Fruit fly (Drosophila melanogaster) whole organism, embryonic: Measurements from ENCODE around the gene Ada1-2.

ENCODE experiments used
- BEAF-32 ChIP-seq: fragments of 200-800 bp; sonication (Bioruptor generic); optimal IDR thresholded peaks from 3 replicates; lab custom pipeline; 2017; ENCODE audit warnings: missing biosample characterization, missing genetic modification characterization, mild to moderate bottlenecking, moderate library complexity, missing genetic modification reagents
- Blimp-1 ChIP-seq: fragments of 200-800 bp; sonication (Bioruptor generic); optimal IDR thresholded peaks from 3 replicates; lab custom pipeline; 2018; ENCODE audit warnings: missing biosample characterization, missing genetic modification characterization, mild to moderate bottlenecking, moderate library complexity, missing genetic modification reagents
- CG12299 ChIP-seq: fragments of 200-800 bp; sonication (Bioruptor generic); optimal IDR thresholded peaks from 2 replicates; lab custom pipeline; 2018; ENCODE audit warnings: missing biosample characterization, mild to moderate bottlenecking, missing genetic modification characterization
- CG13296 ChIP-seq: fragments of 200-800 bp; sonication (Bioruptor generic); optimal IDR thresholded peaks from 3 replicates; lab custom pipeline; 2018; ENCODE audit warnings: missing biosample characterization, mild to moderate bottlenecking, missing genetic modification characterization
- CG14050 ChIP-seq: fragments of 200-800 bp; sonication (Bioruptor generic); IDR thresholded peaks from 3 replicates; pipeline ENCODE4 v1.3.6; 2022; ENCODE audit warnings: missing biosample characterization, missing genetic modification characterization
- CG14710 ChIP-seq: fragments of 200-800 bp; sonication (Bioruptor generic); optimal IDR thresholded peaks from 3 replicates; lab custom pipeline; 2019; ENCODE audit warnings: missing biosample characterization, mild to moderate bottlenecking, missing genetic modification characterization, moderate library complexity
- CG15601 ChIP-seq: fragments of 200-800 bp; sonication (Bioruptor generic); optimal IDR thresholded peaks from 3 replicates; lab custom pipeline; 2019; ENCODE audit warnings: missing biosample characterization, mild to moderate bottlenecking, missing genetic modification characterization, moderate library complexity
- CG1832 ChIP-seq: fragments of 200-800 bp; sonication (Bioruptor generic); optimal IDR thresholded peaks from 2 replicates; lab custom pipeline; 2017; ENCODE audit warnings: missing biosample characterization, mild to moderate bottlenecking, missing genetic modification characterization, inconsistent platforms
- CG18764 ChIP-seq: fragments of 200-800 bp; sonication (Bioruptor generic); optimal IDR thresholded peaks from 3 replicates; lab custom pipeline; 2016; ENCODE audit warnings: missing biosample characterization, missing genetic modification characterization
- CG2202 ChIP-seq: fragments of 200-800 bp; sonication (Bioruptor generic); optimal IDR thresholded peaks from 2 replicates; lab custom pipeline; 2018; ENCODE audit warnings: missing biosample characterization, mild to moderate bottlenecking, missing genetic modification characterization
- CG3065 ChIP-seq: fragments of 200-800 bp; sonication (Bioruptor generic); optimal IDR thresholded peaks from 2 replicates; lab custom pipeline; 2016; ENCODE audit warnings: missing biosample characterization, missing genetic modification characterization
- CG3847 ChIP-seq: fragments of 200-800 bp; sonication (Bioruptor generic); IDR thresholded peaks from 2 replicates; pipeline ENCODE4 v1.3.6; 2022; ENCODE audit warnings: missing biosample characterization, missing genetic modification characterization
- CG6175 ChIP-seq: fragments of 200-800 bp; sonication (Bioruptor generic); IDR thresholded peaks from 3 replicates; pipeline ENCODE4 v1.3.6; 2022; ENCODE audit warnings: missing biosample characterization, missing genetic modification characterization
- CG7357 ChIP-seq: fragments of 200-800 bp; sonication (Bioruptor generic); IDR thresholded peaks from 3 replicates; pipeline ENCODE4 v1.3.6; 2022; ENCODE audit warnings: missing biosample characterization, missing genetic modification characterization
- CoRest ChIP-seq: fragments of 200-800 bp; sonication (Bioruptor generic); optimal IDR thresholded peaks from 3 replicates; lab custom pipeline; 2018; ENCODE audit warnings: missing biosample characterization, mild to moderate bottlenecking, missing genetic modification characterization, moderate library complexity
- Dp ChIP-seq: fragments of 200-800 bp; sonication (Bioruptor generic); optimal IDR thresholded peaks from 2 replicates; lab custom pipeline; 2018; ENCODE audit warnings: missing biosample characterization, mild to moderate bottlenecking, missing genetic modification characterization, moderate library complexity
- HmgZ ChIP-seq: fragments of 200-800 bp; sonication (Bioruptor generic); optimal IDR thresholded peaks from 2 replicates; lab custom pipeline; 2018; ENCODE audit warnings: missing biosample characterization, mild to moderate bottlenecking, missing genetic modification characterization
- Hmr ChIP-seq: fragments of 200-800 bp; sonication (Bioruptor generic); optimal IDR thresholded peaks from 3 replicates; lab custom pipeline; 2017; ENCODE audit warnings: mild to moderate bottlenecking, missing biosample characterization, missing genetic modification reagents, missing genetic modification characterization
- Jarid2 ChIP-seq: fragments of 200-800 bp; sonication (Bioruptor generic); optimal IDR thresholded peaks from 3 replicates; lab custom pipeline; 2017; ENCODE audit warnings: mild to moderate bottlenecking, missing biosample characterization, missing genetic modification reagents, missing genetic modification characterization
- Med ChIP-seq: fragments of 200-800 bp; sonication (Bioruptor generic); peaks from one replicate; lab custom pipeline; 2016; ENCODE audit warnings: missing biosample characterization, missing genetic modification characterization, mild to moderate bottlenecking, inconsistent platforms, moderate library complexity
- Nf-YC ChIP-seq: fragments of 200-800 bp; optimal IDR thresholded peaks from 3 replicates; lab custom pipeline; 2019; ENCODE audit warnings: missing biosample characterization, mild to moderate bottlenecking, missing genetic modification characterization, moderate library complexity
- Pdp1 ChIP-seq, 2 experiments: fragments of 200-800 bp; sonication (Bioruptor generic); optimal IDR thresholded peaks; 3 replicates each; lab custom pipeline; 2016; ENCODE audit warnings: missing biosample characterization in 2 of 2, missing genetic modification characterization in 2 of 2, mild to moderate bottlenecking in 1 of 2, moderate library complexity in 1 of 2
- Ravus ChIP-seq: fragments of 200-800 bp; sonication (Bioruptor generic); IDR thresholded peaks from 2 replicates; pipeline ENCODE4 v1.3.6; 2022; ENCODE audit warnings: missing biosample characterization, missing genetic modification characterization
- Scr ChIP-seq: fragments of 200-800 bp; sonication (Bioruptor generic); IDR thresholded peaks from 2 replicates; pipeline ENCODE4 v1.3.6; 2022; ENCODE audit warnings: missing biosample characterization, missing genetic modification characterization; ENCODE audit not compliant: partially characterized antibody
- btn ChIP-seq: fragments of 200-800 bp; sonication (Bioruptor generic); optimal IDR thresholded peaks from 2 replicates; lab custom pipeline; 2016; ENCODE audit warnings: missing biosample characterization, missing genetic modification characterization
- cas ChIP-seq: fragments of 200-800 bp; sonication (Bioruptor generic); IDR thresholded peaks from 2 replicates; pipeline ENCODE4 v1.3.6; 2022; ENCODE audit warnings: missing biosample characterization, missing genetic modification characterization
- caup ChIP-seq: fragments of 200-800 bp; sonication (Bioruptor generic); optimal IDR thresholded peaks from 3 replicates; lab custom pipeline; 2017; ENCODE audit warnings: missing biosample characterization, mild to moderate bottlenecking, missing genetic modification characterization, moderate library complexity; ENCODE audit not compliant: severe bottlenecking
- ems ChIP-seq: fragments of 200-800 bp; sonication (Bioruptor generic); optimal IDR thresholded peaks from 3 replicates; lab custom pipeline; 2016; ENCODE audit warnings: missing biosample characterization, missing genetic modification characterization
- fu2 ChIP-seq: fragments of 200-800 bp; sonication (Bioruptor generic); optimal IDR thresholded peaks from 2 replicates; lab custom pipeline; 2016; ENCODE audit warnings: missing biosample characterization, missing genetic modification characterization
- gro ChIP-seq: fragments of 200-800 bp; sonication (Bioruptor generic); optimal IDR thresholded peaks from 2 replicates; lab custom pipeline; 2016; ENCODE audit warnings: missing biosample characterization, missing genetic modification characterization
- hbn ChIP-seq: fragments of 200-800 bp; sonication (Bioruptor generic); IDR thresholded peaks from 2 replicates; pipeline ENCODE4 v1.3.6; 2022; ENCODE audit warnings: missing biosample characterization, missing genetic modification characterization; ENCODE audit not compliant: partially characterized antibody
- jing ChIP-seq: fragments of 200-800 bp; sonication (Bioruptor generic); optimal IDR thresholded peaks from 2 replicates; lab custom pipeline; 2018; ENCODE audit warnings: missing biosample characterization, mild to moderate bottlenecking, missing genetic modification characterization
- kah ChIP-seq: fragments of 200-800 bp; sonication (Bioruptor generic); optimal IDR thresholded peaks from 2 replicates; lab custom pipeline; 2018; ENCODE audit warnings: missing biosample characterization, mild to moderate bottlenecking, missing genetic modification characterization
- ken ChIP-seq: fragments of 200-800 bp; sonication (Bioruptor generic); IDR thresholded peaks from 3 replicates; pipeline ENCODE4 v1.3.6; 2022; ENCODE audit warnings: missing biosample characterization, missing genetic modification characterization
- lab ChIP-seq: fragments of 200-800 bp; sonication (Bioruptor generic); optimal IDR thresholded peaks from 3 replicates; lab custom pipeline; 2017; ENCODE audit warnings: missing biosample characterization, missing genetic modification characterization, mild to moderate bottlenecking, moderate library complexity, missing genetic modification reagents
- lola ChIP-seq, 3 experiments: fragments of >200 bp in 2 of 3; fragments of 200-800 bp in 1 of 3; sonication (Bioruptor generic) in 1 of 3; optimal IDR thresholded peaks; 2 replicates each; lab custom pipeline; 2017 to 2019; ENCODE audit warnings: missing biosample characterization in 3 of 3, missing genetic modification characterization in 3 of 3, mild to moderate bottlenecking in 1 of 3, moderate library complexity in 1 of 3
- luna ChIP-seq: fragments of 200-800 bp; sonication (Bioruptor generic); optimal IDR thresholded peaks from 2 replicates; lab custom pipeline; 2016; ENCODE audit warnings: missing biosample characterization, missing genetic modification characterization
- odd ChIP-seq: fragments of 200-800 bp; sonication (Bioruptor generic); optimal IDR thresholded peaks from 2 replicates; lab custom pipeline; 2017; ENCODE audit warnings: missing biosample characterization, mild to moderate bottlenecking, missing genetic modification characterization
- onecut ChIP-seq: fragments of 200-800 bp; sonication (Bioruptor generic); IDR thresholded peaks from 2 replicates; pipeline ENCODE4 v1.3.6; 2022; ENCODE audit warnings: missing biosample characterization, missing genetic modification characterization
- peb ChIP-seq: fragments of 200-800 bp; sonication (Bioruptor generic); IDR thresholded peaks from 2 replicates; pipeline ENCODE4 v1.3.6; 2022; ENCODE audit warnings: missing biosample characterization, missing genetic modification characterization
- pum ChIP-seq: fragments of 200-800 bp; sonication (Bioruptor generic); optimal IDR thresholded peaks from 2 replicates; lab custom pipeline; 2016; ENCODE audit warnings: missing biosample characterization, missing genetic modification characterization
- repo ChIP-seq: fragments of 200-800 bp; sonication (Bioruptor generic); optimal IDR thresholded peaks from 2 replicates; lab custom pipeline; 2016; ENCODE audit warnings: missing biosample characterization, missing genetic modification characterization
- row ChIP-seq: fragments of 200-800 bp; sonication (Bioruptor generic); IDR thresholded peaks from 3 replicates; pipeline ENCODE4 v1.3.6; 2022; ENCODE audit warnings: missing biosample characterization, missing genetic modification characterization
- wdn ChIP-seq: fragments of 200-800 bp; sonication (Bioruptor generic); IDR thresholded peaks from 2 replicates; pipeline ENCODE4 v1.3.6; 2022; ENCODE audit warnings: missing biosample characterization, missing genetic modification characterization
- zfh2 ChIP-seq: fragments of 200-800 bp; sonication (Bioruptor generic); optimal IDR thresholded peaks from 2 replicates; lab custom pipeline; 2016; ENCODE audit warnings: missing biosample characterization, missing genetic modification characterization

Ada1-2 gene

dm6 chr2L:12004211-12004979, 11.7 kb downstream of the Ada1-2 start (continued):
- peak; percentile 58 for TF ChIP-seq BEAF-32 (GFP tag; lab: Kevin White, UChicago)
- peak; percentile 85 for TF ChIP-seq CG3065 (GFP tag; lab: Kevin White, UChicago)
- no peak for TF ChIP-seq zfh2

- TF ChIP-seq btn (no peak), Dp (GFP tag; lab: Kevin White, UChicago) (peak; percentile 13), lab (GFP tag; lab: Kevin White, UChicago) (peak; percentile 14), Hmr (GFP tag; lab: Kevin White, UChicago) (peak; percentile 39), Pdp1 (GFP tag; optimal IDR thresholded peaks at IDR 0.05; lab: Kevin White, UChicago) (peak in 1 of 2 experiments; percentile 20), pum (no peak), Nf-YC (tag; lab: Kevin White, UChicago) (peak; percentile 96), CG12299 (peak; percentile 13), hbn (GFP tag; lab: Robert Waterston, UW) (no peak), CG1832 (GFP tag; lab: Kevin White, UChicago) (peak; percentile 15), CG14710 (tag; lab: Kevin White, UChicago) (no peak), CG15601 (tag; lab: Kevin White, UChicago) (peak; percentile 21), fu2 (GFP tag; lab: Kevin White, UChicago) (no peak), CG18764 (GFP tag; lab: Kevin White, UChicago) (no peak), lola (GFP tag; optimal IDR thresholded peaks at IDR 0.05; lab: Kevin White, UChicago) (no peak), HmgZ (tag; lab: Kevin White, UChicago) (peak; percentile 51), wdn (GFP tag; lab: Robert Waterston, UW) (no peak), onecut (GFP tag; lab: Robert Waterston, UW) (no peak), caup (GFP tag; lab: Kevin White, UChicago) (peak; percentile 16), CG14050 (no peak), CoRest (no peak), ems (GFP tag; lab: Kevin White, UChicago) (no peak), peb (GFP tag; lab: Robert Waterston, UW) (no peak), CG13296 (GFP tag; lab: Kevin White, UChicago) (no peak), CG3847 (no peak), Scr (GFP tag; lab: Robert Waterston, UW) (no peak), odd (GFP tag; lab: Kevin White, UChicago) (no peak), CG6175 (GFP tag; lab: Robert Waterston, UW) (no peak), cas (GFP tag; lab: Robert Waterston, UW) (no peak), luna (GFP tag; lab: Kevin White, UChicago) (no peak), jing (no peak), ken (GFP tag; lab: Robert Waterston, UW) (no peak), gro (GFP tag; lab: Kevin White, UChicago) (no peak), CG2202 (tag; lab: Kevin White, UChicago) (no peak), Med (peak; percentile 84), Jarid2 (GFP tag; lab: Kevin White, UChicago) (no peak), row (no peak), kah (GFP tag; lab: Kevin White, UChicago) (peak; percentile 93), Ravus (no peak), CG7357 (no peak), repo (GFP tag; lab: Kevin White, UChicago) (no peak), Blimp-1 (GFP tag; lab: Kevin White, UChicago) (peak; percentile 73)
Measured at dm6 chr2L:12005436-12006396, 13.0 kb downstream of the Ada1-2 start.
